Worm (Caenorhabditis elegans) whole organism, L2 larva: ENCODE results near the gene clec-243.
A peak's percentile ranks its signal among the peaks of the same experiment; 100 is the strongest.
"Not testable (repeated sequence)": the region's sequence is repeated elsewhere in the genome, so short reads cannot be mapped to it uniquely, and the experiment has no call there.

Experiments used
- C34F6.9 ChIP-seq: fragments of 150-350 bp; optimal IDR thresholded peaks from 2 replicates; lab custom pipeline; 2014; ENCODE audit warnings: missing biosample characterization, missing genetic modification characterization
- F13H6.1 ChIP-seq: sonication (generic microtip); optimal IDR thresholded peaks from 2 replicates; lab custom pipeline; 2016; ENCODE audit warnings: missing genetic modification characterization, missing compliant biosample characterization
- R02D3.7 ChIP-seq: fragments of 150-350 bp; optimal IDR thresholded peaks from 2 replicates; lab custom pipeline; 2014; ENCODE audit warnings: missing biosample characterization, missing genetic modification characterization
- ZK546.5 ChIP-seq: sonication (generic microtip); optimal IDR thresholded peaks from 2 replicates; lab custom pipeline; 2017; ENCODE audit warnings: missing biosample characterization, missing genetic modification characterization
- alr-1 ChIP-seq: fragments of 150-350 bp; optimal IDR thresholded peaks from 2 replicates; lab custom pipeline; 2014; ENCODE audit warnings: missing biosample characterization, missing genetic modification characterization
- aly-2 ChIP-seq: fragments of 150-350 bp; optimal IDR thresholded peaks from 2 replicates; lab custom pipeline; 2014; ENCODE audit warnings: missing biosample characterization, missing genetic modification characterization
- ama-1 ChIP-seq: fragments of 150-350 bp; optimal IDR thresholded peaks from 2 replicates; lab custom pipeline; 2018; ENCODE audit warnings: inconsistent platforms
- ceh-16 ChIP-seq: fragments of 150-350 bp; optimal IDR thresholded peaks from 2 replicates; lab custom pipeline; 2014; ENCODE audit warnings: missing biosample characterization, missing genetic modification characterization
- dmd-4 ChIP-seq: sonication (generic microtip); optimal IDR thresholded peaks from 2 replicates; lab custom pipeline; 2017; ENCODE audit warnings: missing biosample characterization, missing genetic modification characterization
- elt-1 ChIP-seq: fragments of 150-350 bp; optimal IDR thresholded peaks from 2 replicates; lab custom pipeline; 2014; ENCODE audit warnings: missing biosample characterization, missing genetic modification characterization
- fos-1 ChIP-seq: fragments of 150-350 bp; optimal IDR thresholded peaks from 2 replicates; lab custom pipeline; 2014; ENCODE audit warnings: missing biosample characterization, missing genetic modification characterization
- gmeb-1 ChIP-seq: fragments of 150-350 bp; optimal IDR thresholded peaks from 2 replicates; lab custom pipeline; 2014; ENCODE audit warnings: missing biosample characterization, missing genetic modification characterization
- lin-11 ChIP-seq: fragments of 150-350 bp; sonication (generic microtip); optimal IDR thresholded peaks from 2 replicates; lab custom pipeline; 2014; ENCODE audit warnings: missing biosample characterization, missing genetic modification characterization, inconsistent platforms, mixed read lengths
- lin-13 ChIP-seq: fragments of 150-350 bp; optimal IDR thresholded peaks from 2 replicates; lab custom pipeline; 2014; ENCODE audit warnings: missing biosample characterization, missing genetic modification reagents, missing genetic modification characterization
- lin-39 ChIP-seq: fragments of 150-350 bp; optimal IDR thresholded peaks from 2 replicates; lab custom pipeline; 2014; ENCODE audit warnings: missing biosample characterization, missing genetic modification reagents, missing genetic modification characterization
- mbf-1 ChIP-seq: sonication (generic microtip); optimal IDR thresholded peaks from 2 replicates; lab custom pipeline; 2017; ENCODE audit warnings: missing biosample characterization, missing genetic modification characterization
- nhr-10 ChIP-seq: sonication (generic microtip); optimal IDR thresholded peaks from 2 replicates; lab custom pipeline; 2017; ENCODE audit warnings: missing biosample characterization, missing genetic modification characterization
- nhr-11 ChIP-seq: fragments of 150-350 bp; optimal IDR thresholded peaks from 2 replicates; lab custom pipeline; 2014; ENCODE audit warnings: missing biosample characterization, missing genetic modification characterization
- nhr-12 ChIP-seq: fragments of 150-350 bp; optimal IDR thresholded peaks from 2 replicates; lab custom pipeline; 2014; ENCODE audit warnings: missing biosample characterization, missing genetic modification characterization
- nhr-129 ChIP-seq: fragments of 150-350 bp; optimal IDR thresholded peaks from 2 replicates; lab custom pipeline; 2014; ENCODE audit warnings: missing biosample characterization, missing genetic modification characterization
- nhr-21 ChIP-seq: fragments of 150-350 bp; optimal IDR thresholded peaks from 2 replicates; lab custom pipeline; 2014; ENCODE audit warnings: missing biosample characterization, missing genetic modification characterization
- nhr-23 ChIP-seq: fragments of 150-350 bp; optimal IDR thresholded peaks from 2 replicates; lab custom pipeline; 2014; ENCODE audit warnings: missing biosample characterization, missing genetic modification reagents, missing genetic modification characterization
- nhr-237 ChIP-seq: fragments of 150-350 bp; optimal IDR thresholded peaks from 2 replicates; lab custom pipeline; 2014; ENCODE audit warnings: missing biosample characterization, missing genetic modification characterization
- nhr-25 ChIP-seq: fragments of 150-350 bp; sonication (generic microtip); optimal IDR thresholded peaks from 3 replicates; lab custom pipeline; 2014; ENCODE audit warnings: missing biosample characterization, missing genetic modification characterization
- nhr-77 ChIP-seq: fragments of 150-350 bp; optimal IDR thresholded peaks from 2 replicates; lab custom pipeline; 2014; ENCODE audit warnings: missing biosample characterization, missing genetic modification characterization
- peb-1 ChIP-seq: fragments of 150-350 bp; optimal IDR thresholded peaks from 2 replicates; lab custom pipeline; 2014; ENCODE audit warnings: missing biosample characterization, missing genetic modification characterization
- sem-4 ChIP-seq: fragments of 150-350 bp; optimal IDR thresholded peaks from 2 replicates; lab custom pipeline; 2014; ENCODE audit warnings: missing biosample characterization, missing genetic modification reagents, missing genetic modification characterization
- skn-1 ChIP-seq: sonication (generic microtip); optimal IDR thresholded peaks from 2 replicates; lab custom pipeline; 2017; ENCODE audit warnings: missing biosample characterization, missing genetic modification characterization
- sma-3 ChIP-seq: sonication (generic microtip); optimal IDR thresholded peaks from 2 replicates; lab custom pipeline; 2016; ENCODE audit warnings: missing genetic modification reagents, missing genetic modification characterization, missing compliant biosample characterization
- sma-9 ChIP-seq, 2 experiments: fragments of 150-350 bp in 1 of 2; sonication (generic microtip) in 1 of 2; optimal IDR thresholded peaks; 2 replicates each; lab custom pipeline; 2014 to 2016; ENCODE audit warnings: missing genetic modification characterization in 2 of 2, mild to moderate bottlenecking in 1 of 2, missing biosample characterization in 1 of 2, missing compliant biosample characterization in 1 of 2, missing genetic modification reagents in 1 of 2, moderate library complexity in 1 of 2
- unc-39 ChIP-seq: fragments of 150-350 bp; optimal IDR thresholded peaks from 2 replicates; lab custom pipeline; 2014; ENCODE audit warnings: missing biosample characterization, missing genetic modification characterization
- unc-62 ChIP-seq: fragments of 150-350 bp; optimal IDR thresholded peaks from 2 replicates; lab custom pipeline; 2014; ENCODE audit warnings: missing biosample characterization, missing genetic modification reagents, missing genetic modification characterization
- zag-1 ChIP-seq: fragments of 150-350 bp; optimal IDR thresholded peaks from 2 replicates; lab custom pipeline; 2014; ENCODE audit warnings: missing biosample characterization, missing genetic modification characterization
- ztf-1 ChIP-seq: fragments of 200-800 bp; sonication (Bioruptor generic); conservative IDR thresholded peaks from 2 replicates; pipeline ENCODE4 v1.3.6; 2022; ENCODE audit warnings: missing genetic modification characterization, missing compliant biosample characterization

Gene clec-243

DNA sequence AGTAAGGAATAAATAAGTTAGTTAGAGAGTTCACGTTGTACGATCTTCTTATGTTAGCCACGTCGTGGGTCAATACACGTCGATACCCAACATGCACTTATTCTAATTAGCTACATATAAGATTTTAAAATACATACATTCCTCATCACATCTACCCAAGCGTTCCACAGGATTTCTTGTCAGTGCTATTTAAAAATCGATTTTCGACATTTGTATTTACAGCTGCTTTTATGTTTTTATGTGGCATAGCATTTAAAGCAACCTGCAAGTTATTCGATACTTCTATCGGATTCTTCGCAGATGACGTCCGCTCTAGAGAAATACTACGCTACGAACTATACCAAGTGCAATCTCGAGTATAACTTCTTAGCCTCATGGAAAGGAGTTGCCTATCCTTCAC, 6.6 kb upstream of the clec-243 start, which contains the start of gene srh-115:
Gene srh-115 (plus strand): TSS at position 301 of the 400 bp plus-strand sequence.
- TF ChIP-seq lin-39 (tag; lab: Kevin White, UChicago): no peak
- no peak for TF ChIP-seq F13H6.1 (tag; lab: Kevin White, UChicago)
- TF ChIP-seq sem-4: no peak
- TF ChIP-seq gmeb-1: no peak
- TF ChIP-seq skn-1 (tag; lab: Kevin White, UChicago): no peak
- no peak for TF ChIP-seq sma-3 (GFP tag; lab: Kevin White, UChicago)
- no peak for TF ChIP-seq nhr-11 (tag; lab: Kevin White, UChicago)
- TF ChIP-seq sma-9 (GFP tag; optimal IDR thresholded peaks at IDR 0.05; lab: Kevin White, UChicago): no peak
- TF ChIP-seq sma-9 (tag; optimal IDR thresholded peaks at IDR 0.05; lab: Kevin White, UChicago): no peak
- TF ChIP-seq nhr-21 (tag; lab: Kevin White, UChicago): no peak
- TF ChIP-seq aly-2: no peak
- no peak for TF ChIP-seq lin-11
- no peak for TF ChIP-seq nhr-12 (tag; lab: Kevin White, UChicago)
- TF ChIP-seq alr-1 (tag; lab: Kevin White, UChicago): no peak
- TF ChIP-seq elt-1: no peak
- no peak for TF ChIP-seq zag-1 (tag; lab: Kevin White, UChicago)
- no peak for TF ChIP-seq nhr-23 (tag; lab: Kevin White, UChicago)
- TF ChIP-seq nhr-237 (tag; lab: Kevin White, UChicago): no peak
- no peak for TF ChIP-seq nhr-77 (tag; lab: Kevin White, UChicago)
- TF ChIP-seq nhr-129 (tag; lab: Kevin White, UChicago): no peak
- TF ChIP-seq ceh-16 (tag; lab: Kevin White, UChicago): no peak

- not testable (repeated sequence) for TF ChIP-seq lin-13 (GFP tag; lab: Kevin White, UChicago); zag-1 (tag; lab: Kevin White, UChicago); aly-2
Measured at ce11 chrV:17255028-17255427, 6.2 kb upstream of the clec-243 start, which contains the start of gene srh-116. Gene srh-116, minus strand, starts transcription at chrV:17255128.

DNA sequence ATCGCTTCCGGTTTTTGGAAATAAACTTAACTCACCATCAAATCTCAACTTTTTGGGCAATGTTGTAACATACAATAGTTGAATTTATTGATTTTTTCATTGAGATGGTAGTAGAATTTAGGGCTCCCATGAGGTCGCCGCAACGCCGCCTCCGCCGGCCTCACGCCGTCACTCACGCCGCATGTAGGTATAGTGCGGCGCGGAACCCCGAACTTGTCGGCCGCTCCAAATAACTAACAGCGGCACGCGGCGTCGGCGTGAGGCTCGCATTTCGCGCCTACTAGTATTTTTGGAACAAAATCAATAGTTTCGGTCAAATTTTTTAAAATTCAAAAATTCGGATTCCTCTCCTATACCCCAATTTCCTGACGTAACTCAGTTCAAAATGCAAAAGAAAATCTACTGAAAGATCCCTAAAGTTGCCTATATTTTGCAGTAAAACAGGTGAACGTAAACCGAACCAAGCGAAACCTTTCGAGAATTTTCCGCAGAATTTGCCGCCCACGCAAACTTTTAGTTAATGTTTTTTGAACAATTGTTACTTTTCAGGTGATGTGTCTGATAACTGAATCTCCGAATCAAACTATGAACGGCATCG, 2.6 kb upstream of the clec-243 start, which contains the start of gene Y61B8A.6:
Gene Y61B8A.6 (plus strand): TSS at position 548 of the 598 bp plus-strand sequence.
- TF ChIP-seq unc-39 (tag; lab: Kevin White, UChicago): no peak
- no peak for TF ChIP-seq lin-39 (tag; lab: Kevin White, UChicago)
- TF ChIP-seq C34F6.9 (tag; lab: Kevin White, UChicago): no peak
- TF ChIP-seq ceh-16 (tag; lab: Kevin White, UChicago): no peak
- no peak for TF ChIP-seq ZK546.5 (tag; lab: Kevin White, UChicago)
- no peak for TF ChIP-seq R02D3.7
- no peak for TF ChIP-seq aly-2
- TF ChIP-seq nhr-25 (tag; lab: Kevin White, UChicago): no peak
- no peak for TF ChIP-seq dmd-4
- no peak for TF ChIP-seq ztf-1
- TF ChIP-seq fos-1 (tag; lab: Kevin White, UChicago): no peak
- TF ChIP-seq skn-1 (tag; lab: Kevin White, UChicago): no peak
- TF ChIP-seq unc-62 (GFP tag; lab: Kevin White, UChicago): no peak

ce11 chrV:17245406-17245805, 3.4 kb downstream of the clec-243 start, which contains the start of gene clec-242:
Gene clec-242, minus strand, starts transcription at chrV:17245506.
- TF ChIP-seq ZK546.5 (tag; lab: Kevin White, UChicago) (no peak), dmd-4 (no peak), fos-1 (tag; lab: Kevin White, UChicago) (no peak), unc-39 (tag; lab: Kevin White, UChicago) (no peak), sma-9 (GFP tag; optimal IDR thresholded peaks at IDR 0.05; lab: Kevin White, UChicago) (no peak), sma-9 (tag; optimal IDR thresholded peaks at IDR 0.05; lab: Kevin White, UChicago) (no peak), lin-11 (no peak)

- TF ChIP-seq fos-1 (tag; lab: Kevin White, UChicago): peak; percentile 87
- no peak for TF ChIP-seq unc-62 (GFP tag; lab: Kevin White, UChicago)
Measured at ce11 chrV:17243016-17243415, 5.8 kb downstream of the clec-243 start.

DNA sequence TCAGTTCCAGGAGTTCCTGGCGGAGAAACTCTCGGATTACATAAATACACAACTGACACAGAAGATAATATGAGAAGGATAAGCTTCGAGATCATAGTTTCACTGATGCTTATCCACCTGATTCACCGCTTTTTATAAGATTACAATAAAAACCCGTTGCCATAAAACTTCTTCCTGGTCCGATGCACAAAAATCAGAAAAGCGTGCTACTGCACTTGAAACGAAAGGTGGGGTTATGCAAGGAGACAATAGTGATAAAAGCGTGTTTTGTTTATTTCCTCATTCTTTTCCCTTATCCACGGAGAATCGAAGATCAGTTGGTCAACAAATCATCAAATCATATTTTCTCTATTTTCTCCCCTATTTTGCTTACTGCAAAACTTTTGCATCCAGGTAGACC, 6.3 kb downstream of the clec-243 start, which contains the start of gene Y68A4B.3:
Gene Y68A4B.3 (minus strand): TSS at position 101 of the 400 bp plus-strand sequence.
- TF ChIP-seq peb-1 (tag; lab: Kevin White, UChicago) (no peak), mbf-1 (tag; lab: Kevin White, UChicago) (no peak), nhr-25 (tag; lab: Kevin White, UChicago) (no peak), nhr-10 (tag; lab: Kevin White, UChicago) (no peak), ama-1 (lab: Kevin White, UChicago) (no peak), ceh-16 (tag; lab: Kevin White, UChicago) (no peak), gmeb-1 (no peak), F13H6.1 (tag; lab: Kevin White, UChicago) (no peak), unc-39 (tag; lab: Kevin White, UChicago) (no peak), unc-62 (GFP tag; lab: Kevin White, UChicago) (no peak), dmd-4 (no peak), nhr-21 (tag; lab: Kevin White, UChicago) (no peak)
